Fruit fly (Drosophila melanogaster): ENCODE results near the gene Set.

Set gene

DNA sequence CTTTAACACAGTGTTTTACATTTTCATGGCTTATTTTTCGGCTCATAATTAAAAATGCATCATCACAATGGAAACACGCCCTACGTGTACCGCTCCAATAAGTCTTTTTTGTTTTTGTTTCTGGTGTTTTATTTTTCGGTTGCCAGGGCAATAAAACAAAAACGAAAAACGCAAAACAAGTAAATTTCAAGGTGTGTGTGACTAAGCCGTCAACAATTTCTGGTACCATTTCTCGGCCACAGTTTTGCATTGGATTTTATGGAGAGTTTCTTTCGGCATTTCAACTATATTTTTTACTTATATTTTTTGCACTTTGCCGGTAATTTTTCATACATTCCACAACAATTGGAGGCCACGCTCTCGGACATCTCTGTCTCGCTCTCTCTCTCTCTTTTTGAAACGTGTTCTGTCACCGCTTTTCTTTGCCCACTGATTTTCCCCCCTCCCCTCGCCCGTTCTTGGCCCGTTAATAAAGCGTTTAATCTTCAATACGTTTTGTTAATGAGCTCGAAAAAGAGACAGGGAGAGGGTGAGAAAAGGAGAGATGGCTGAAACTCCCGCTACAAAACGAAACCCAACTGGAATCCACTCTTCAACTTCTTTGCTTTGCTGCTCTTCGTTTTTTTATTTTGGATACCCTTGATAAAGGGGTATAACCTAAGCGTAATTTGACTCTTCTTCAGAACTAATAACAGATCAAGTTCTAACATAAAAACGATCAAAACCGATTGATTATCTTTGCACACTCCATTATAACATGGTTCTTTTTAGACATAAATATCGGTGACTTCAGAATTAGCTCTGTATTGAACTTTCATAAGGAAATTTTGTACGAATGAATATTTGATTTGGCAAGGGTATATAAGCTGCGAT, 29.9 kb downstream of the Set start:
- no peak for TF ChIP-seq Dll (optimal IDR thresholded peaks at IDR 0.05)
- no peak for TF ChIP-seq CG8478 (optimal IDR thresholded peaks at IDR 0.05)
- no peak for TF ChIP-seq usp (GFP tag; optimal IDR thresholded peaks at IDR 0.05)
- TF ChIP-seq psq (optimal IDR thresholded peaks at IDR 0.05), result no peak
- TF ChIP-seq pan (optimal IDR thresholded peaks at IDR 0.05), result no peak
- no peak for TF ChIP-seq EcR (GFP tag; optimal IDR thresholded peaks at IDR 0.05)

DNA sequence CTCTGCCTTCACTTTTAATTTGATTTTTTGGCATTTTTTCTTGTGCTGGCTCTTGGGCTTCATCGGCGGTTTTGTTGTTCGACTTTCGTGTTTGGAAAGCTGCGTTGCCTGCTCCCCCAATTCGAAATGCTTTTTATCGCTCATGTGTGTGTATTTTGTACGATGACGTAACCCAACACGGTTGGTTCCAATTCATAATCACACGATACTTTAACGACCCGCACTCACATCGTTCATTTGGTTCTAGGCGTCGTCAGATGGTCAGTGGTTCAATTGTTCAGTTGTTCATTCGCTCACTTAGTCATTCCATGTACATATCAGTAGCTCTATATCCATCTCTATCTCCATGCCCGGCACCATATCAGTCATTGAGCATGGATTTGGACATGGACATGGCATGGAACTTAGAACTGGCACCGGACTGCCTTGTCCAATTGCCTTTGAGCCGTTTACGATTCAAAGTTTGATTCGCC, 30.6 kb downstream of the Set start:
- TF ChIP-seq psq (optimal IDR thresholded peaks at IDR 0.05), result no peak
- no peak for TF ChIP-seq Dll (optimal IDR thresholded peaks at IDR 0.05)
- no peak for TF ChIP-seq EcR (GFP tag; optimal IDR thresholded peaks at IDR 0.05)
- no peak for TF ChIP-seq pan (optimal IDR thresholded peaks at IDR 0.05)
- no peak for TF ChIP-seq CG8478 (optimal IDR thresholded peaks at IDR 0.05)
- no peak for TF ChIP-seq usp (GFP tag; optimal IDR thresholded peaks at IDR 0.05)

DNA sequence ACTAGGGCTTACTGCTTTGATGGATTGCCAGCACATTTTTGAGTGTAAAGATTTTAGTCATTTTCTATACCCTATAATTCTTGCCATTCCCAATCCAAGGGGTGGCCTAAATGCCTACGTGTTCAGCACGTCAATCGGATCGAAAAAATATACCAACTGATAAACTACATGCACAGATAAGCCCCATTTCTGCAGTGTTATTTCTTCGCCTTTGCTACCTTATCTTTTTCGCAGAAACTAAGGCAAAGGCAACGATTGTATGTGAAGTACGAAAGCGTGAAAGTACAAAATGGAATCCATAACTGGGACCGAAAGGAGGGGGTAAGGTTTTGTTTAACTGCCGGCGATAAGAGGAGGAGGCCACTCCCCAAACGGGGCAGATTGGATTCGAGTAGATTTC, 34.6 kb downstream of the Set start:
- TF ChIP-seq EcR (GFP tag; optimal IDR thresholded peaks at IDR 0.05) (no peak), Dll (optimal IDR thresholded peaks at IDR 0.05) (no peak), CG8478 (optimal IDR thresholded peaks at IDR 0.05) (no peak), pan (optimal IDR thresholded peaks at IDR 0.05) (no peak), usp (GFP tag; optimal IDR thresholded peaks at IDR 0.05) (no peak), psq (optimal IDR thresholded peaks at IDR 0.05) (no peak)

dm6 chr3R:15305246-15305645, 41.9 kb downstream of the Set start:
- no peak for TF ChIP-seq EcR (GFP tag; optimal IDR thresholded peaks at IDR 0.05)
- TF ChIP-seq usp (GFP tag; optimal IDR thresholded peaks at IDR 0.05), result no peak
- TF ChIP-seq psq (optimal IDR thresholded peaks at IDR 0.05), result no peak
- TF ChIP-seq pan (optimal IDR thresholded peaks at IDR 0.05), result no peak
- no peak for TF ChIP-seq CG8478 (optimal IDR thresholded peaks at IDR 0.05)
- TF ChIP-seq Dll (optimal IDR thresholded peaks at IDR 0.05), result no peak

DNA sequence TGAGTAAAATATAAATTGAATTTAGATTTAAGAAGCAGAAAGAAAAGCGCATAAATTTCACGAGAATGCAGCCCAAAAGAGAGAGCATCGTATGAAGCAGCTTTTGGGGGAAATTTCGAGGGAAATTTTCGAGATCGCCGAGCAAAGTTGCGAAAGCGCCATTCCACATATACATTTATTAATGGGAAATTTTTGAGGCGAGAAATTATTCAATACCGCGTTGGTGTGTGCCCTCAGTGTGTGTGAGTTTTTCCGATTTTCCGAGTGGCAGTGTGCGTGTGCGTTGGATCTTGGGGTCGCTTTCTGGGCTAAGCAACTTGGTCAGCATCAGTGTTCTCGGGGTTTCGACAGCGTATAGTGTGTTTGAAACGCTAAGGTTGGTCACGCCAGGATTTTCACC, 46.6 kb downstream of the Set start, which contains the start of gene Tm2:
TSS of gene Tm2 (plus strand) at position 270 of the 400 bp plus-strand sequence.
- TF ChIP-seq psq (optimal IDR thresholded peaks at IDR 0.05) (no peak), Dll (optimal IDR thresholded peaks at IDR 0.05) (no peak), pan (optimal IDR thresholded peaks at IDR 0.05) (no peak), EcR (GFP tag; optimal IDR thresholded peaks at IDR 0.05) (no peak), CG8478 (optimal IDR thresholded peaks at IDR 0.05) (no peak), usp (GFP tag; optimal IDR thresholded peaks at IDR 0.05) (no peak)

DNA sequence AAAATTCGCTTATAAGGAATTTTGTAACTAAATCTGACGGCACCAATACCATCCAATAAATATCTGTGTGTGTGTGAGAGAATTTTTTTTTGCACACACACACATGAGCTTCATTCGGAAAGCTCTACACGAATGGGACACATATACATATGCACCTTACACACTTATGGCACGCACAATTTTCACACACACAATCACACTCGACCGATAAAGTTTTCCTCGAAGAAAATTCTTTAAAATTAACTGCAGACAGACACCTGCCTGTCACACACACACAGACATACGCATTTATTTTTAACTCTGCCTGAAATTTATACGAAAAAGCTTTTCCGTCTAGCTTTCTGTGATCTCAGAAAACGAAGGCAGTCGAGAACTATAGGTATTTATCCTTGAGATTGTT, 47.3 kb downstream of the Set start:
- TF ChIP-seq EcR (GFP tag; optimal IDR thresholded peaks at IDR 0.05) (no peak), psq (optimal IDR thresholded peaks at IDR 0.05) (no peak), CG8478 (optimal IDR thresholded peaks at IDR 0.05) (no peak), usp (GFP tag; optimal IDR thresholded peaks at IDR 0.05) (no peak), Dll (optimal IDR thresholded peaks at IDR 0.05) (no peak), pan (optimal IDR thresholded peaks at IDR 0.05) (no peak)

dm6 chr3R:15313836-15314235, 50.5 kb downstream of the Set start:
- TF ChIP-seq psq (optimal IDR thresholded peaks at IDR 0.05) (no peak), usp (GFP tag; optimal IDR thresholded peaks at IDR 0.05) (no peak), Dll (optimal IDR thresholded peaks at IDR 0.05) (no peak), pan (optimal IDR thresholded peaks at IDR 0.05) (no peak)

All from whole organism.